Worm (Caenorhabditis elegans) whole organism, early embryonic: ENCODE results near the gene metl-2.

Experiments used
- B0310.2 ChIP-seq: sonication (generic microtip); optimal IDR thresholded peaks from 2 replicates; lab custom pipeline; 2016; ENCODE audit warnings: mild to moderate bottlenecking, missing genetic modification characterization, missing compliant biosample characterization
- F13C5.2 ChIP-seq: sonication (generic microtip); optimal IDR thresholded peaks from 2 replicates; lab custom pipeline; 2017; ENCODE audit warnings: mild to moderate bottlenecking, missing genetic modification characterization, inconsistent platforms, missing compliant biosample characterization
- aly-1 ChIP-seq: sonication (generic microtip); optimal IDR thresholded peaks from 2 replicates; lab custom pipeline; 2016; ENCODE audit warnings: missing genetic modification characterization, missing compliant biosample characterization
- ama-1 ChIP-seq: fragments of 150-350 bp; optimal IDR thresholded peaks from 2 replicates; lab custom pipeline; 2014
- ceh-13 ChIP-seq: fragments of 200-800 bp; sonication (Bioruptor generic); optimal IDR thresholded peaks from 2 replicates; lab custom pipeline; 2018; ENCODE audit warnings: mild to moderate bottlenecking, missing genetic modification characterization, missing compliant biosample characterization
- ceh-36 ChIP-seq: sonication (generic microtip); optimal IDR thresholded peaks from 2 replicates; lab custom pipeline; 2016; ENCODE audit warnings: missing genetic modification characterization, inconsistent platforms, missing compliant biosample characterization
- ets-7 ChIP-seq: sonication (generic microtip); optimal IDR thresholded peaks from 2 replicates; lab custom pipeline; 2016; ENCODE audit warnings: missing genotype, missing genetic modification characterization, missing compliant biosample characterization
- flt-1 ChIP-seq: fragments of 200-800 bp; sonication (Bioruptor generic); IDR thresholded peaks from 2 replicates; pipeline ENCODE4 v1.3.6; 2022; ENCODE audit warnings: missing genetic modification characterization, missing compliant biosample characterization
- hmbx-1 ChIP-seq: sonication (generic microtip); optimal IDR thresholded peaks from 2 replicates; lab custom pipeline; 2016; ENCODE audit warnings: mild to moderate bottlenecking, missing genetic modification characterization, missing compliant biosample characterization
- hmg-4 ChIP-seq: fragments of 200-800 bp; sonication (Bioruptor generic); optimal IDR thresholded peaks from 2 replicates; lab custom pipeline; 2018; ENCODE audit warnings: mild to moderate bottlenecking, missing genetic modification characterization, missing compliant biosample characterization
- hnd-1 ChIP-seq: sonication (generic microtip); optimal IDR thresholded peaks from 2 replicates; lab custom pipeline; 2016; ENCODE audit warnings: missing genetic modification characterization, missing compliant biosample characterization
- pes-1 ChIP-seq: fragments of 200-800 bp; sonication (Bioruptor generic); IDR thresholded peaks from 2 replicates; pipeline ENCODE4 v1.3.6; 2022; ENCODE audit warnings: missing genetic modification reagents, missing genetic modification characterization, missing compliant biosample characterization
- scrt-1 ChIP-seq: fragments of 200-800 bp; sonication (Bioruptor generic); IDR thresholded peaks from 2 replicates; pipeline ENCODE4 v1.3.6; 2022; ENCODE audit warnings: missing genetic modification characterization, missing compliant biosample characterization
- sea-1 ChIP-seq: fragments of 200-800 bp; sonication (Bioruptor generic); conservative IDR thresholded peaks from 2 replicates; pipeline ENCODE4 v1.3.6; 2022; ENCODE audit warnings: missing genetic modification characterization, missing compliant biosample characterization
- tbx-11 ChIP-seq: fragments of 200-800 bp; sonication (Bioruptor generic); IDR thresholded peaks from 2 replicates; pipeline ENCODE4 v1.3.6; 2022; ENCODE audit warnings: missing genetic modification characterization, missing compliant biosample characterization
- tbx-37 ChIP-seq: fragments of 200-800 bp; sonication (Bioruptor generic); conservative IDR thresholded peaks from 2 replicates; pipeline ENCODE4 v1.3.6; 2022; ENCODE audit warnings: missing genetic modification reagents, missing genetic modification characterization, missing compliant biosample characterization
- tra-4 ChIP-seq: sonication (generic microtip); optimal IDR thresholded peaks from 2 replicates; lab custom pipeline; 2017; ENCODE audit warnings: missing genetic modification characterization, missing compliant biosample characterization

The metl-2 gene

DNA sequence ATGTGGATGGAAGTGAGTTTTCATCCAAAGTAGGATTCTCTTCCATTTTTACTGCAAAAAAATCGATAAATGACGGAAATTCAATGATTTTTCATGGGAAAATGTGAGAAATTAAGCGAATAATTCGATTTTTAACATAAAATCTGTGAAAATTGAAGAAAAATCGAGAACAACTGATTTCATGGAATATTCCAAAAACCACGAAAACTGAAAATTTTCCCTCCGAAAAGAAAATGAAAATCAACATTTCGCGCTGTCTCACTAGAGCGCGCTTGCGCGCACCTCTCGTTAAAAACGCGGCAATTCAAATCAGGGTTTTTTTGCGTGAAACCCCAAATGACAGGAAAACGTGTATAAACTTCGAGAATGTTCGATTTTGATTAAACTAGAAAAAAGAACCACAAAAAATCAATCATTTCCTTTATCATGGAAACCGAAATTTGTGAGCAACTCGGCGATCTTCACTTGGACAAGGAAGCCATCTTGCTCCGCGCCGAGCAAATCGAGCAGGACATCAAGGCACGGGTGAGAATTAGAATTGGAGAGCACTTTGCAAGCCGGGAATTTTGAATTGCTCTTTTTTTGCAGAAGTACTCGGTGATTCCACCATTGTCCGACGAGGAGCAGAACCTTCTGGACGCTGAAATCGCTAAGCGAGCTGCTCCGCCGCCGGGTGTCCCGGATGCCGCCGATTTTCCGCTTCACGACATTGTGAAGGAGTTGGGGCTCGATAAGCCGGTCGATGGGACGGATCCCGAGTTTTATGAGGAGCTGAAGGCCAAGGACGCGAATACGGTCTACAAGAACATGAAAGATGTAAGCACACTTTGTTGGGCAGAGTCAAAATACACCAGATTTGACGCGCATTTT lies 40.9 kb downstream of the metl-2 start, which contains the start of the genes Y53F4B.9 and Y53F4B.11:
Y53F4B.9 (minus strand) TSS at position 51 of the 870 bp plus-strand sequence.
Y53F4B.11 (plus strand) TSS at position 383 of the 870 bp plus-strand sequence.
- TF ChIP-seq sea-1 = peak; percentile 19; the same call in 1 of the 2 replicates
- TF ChIP-seq tbx-37 = peak; percentile 44; the same call in 1 of the 2 replicates
- peak; percentile 35 for TF ChIP-seq F13C5.2 (tag; lab: Kevin White, UChicago)
- TF ChIP-seq ama-1 = no peak

DNA sequence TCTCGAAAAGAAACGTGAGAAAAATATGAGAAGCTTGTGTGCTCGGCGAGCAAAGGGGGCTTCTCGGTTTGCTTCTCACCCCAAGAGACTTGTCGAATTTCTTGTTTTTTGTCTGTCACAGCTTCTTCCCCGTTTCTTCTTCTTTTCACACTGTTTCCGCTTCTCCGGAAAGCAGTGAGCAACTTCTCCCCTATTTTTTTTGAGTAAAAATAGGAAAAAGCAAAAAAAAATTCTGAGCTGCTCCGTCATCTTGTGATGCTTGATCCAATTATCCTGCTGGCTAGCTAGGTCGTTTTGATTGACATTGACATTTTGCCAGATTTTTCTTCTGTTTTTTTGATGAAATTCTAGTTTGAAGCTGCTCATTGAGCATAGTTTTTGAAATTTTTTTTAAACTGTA lies 44.7 kb downstream of the metl-2 start, which contains the start of gene Y53F4B.51:
Y53F4B.51 (minus strand) TSS at position 63 of the 400 bp plus-strand sequence.
- TF ChIP-seq F13C5.2 (tag; lab: Kevin White, UChicago) (no peak), tra-4 (no peak), pes-1 (no peak), ama-1 (no peak), ceh-36 (tag; lab: Kevin White, UChicago) (no peak), tbx-37 (no peak), hmbx-1 (tag; lab: Kevin White, UChicago) (no peak), sea-1 (no peak), ceh-13 (GFP tag; lab: Kevin White, UChicago) (no peak), B0310.2 (no peak), scrt-1 (GFP tag; lab: Robert Waterston, UW) (no peak), hmg-4 (GFP tag; lab: Kevin White, UChicago) (no peak), hnd-1 (tag; lab: Kevin White, UChicago) (no peak), aly-1 (no peak), flt-1 (no peak), tbx-11 (GFP tag; lab: Robert Waterston, UW) (no peak), ets-7 (tag; lab: Kevin White, UChicago) (no peak)

DNA sequence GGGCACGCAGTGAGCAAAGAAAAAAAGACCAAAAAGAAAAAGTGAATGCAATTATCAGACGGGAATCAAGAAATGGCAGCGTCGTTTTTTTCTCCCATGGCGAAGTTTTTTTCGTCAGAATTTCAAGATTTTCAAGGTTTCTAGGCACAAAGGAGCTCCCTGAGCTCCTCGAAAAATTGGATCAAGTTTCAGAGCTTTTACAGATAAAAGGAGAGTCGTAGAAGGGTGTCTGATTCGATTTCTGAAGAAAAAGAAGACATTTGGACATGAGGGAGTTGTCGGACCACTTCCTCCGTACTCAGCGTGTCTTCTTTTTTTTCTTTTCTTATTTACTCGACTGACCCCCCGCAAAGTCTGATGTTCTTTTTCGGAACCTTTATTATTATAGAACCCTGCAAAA lies 46.0 kb downstream of the metl-2 start:
- TF ChIP-seq scrt-1 (GFP tag; lab: Robert Waterston, UW) (no peak), B0310.2 (no peak), tra-4 (no peak), ceh-13 (GFP tag; lab: Kevin White, UChicago) (no peak), F13C5.2 (tag; lab: Kevin White, UChicago) (no peak), hmbx-1 (tag; lab: Kevin White, UChicago) (no peak), pes-1 (no peak)

DNA sequence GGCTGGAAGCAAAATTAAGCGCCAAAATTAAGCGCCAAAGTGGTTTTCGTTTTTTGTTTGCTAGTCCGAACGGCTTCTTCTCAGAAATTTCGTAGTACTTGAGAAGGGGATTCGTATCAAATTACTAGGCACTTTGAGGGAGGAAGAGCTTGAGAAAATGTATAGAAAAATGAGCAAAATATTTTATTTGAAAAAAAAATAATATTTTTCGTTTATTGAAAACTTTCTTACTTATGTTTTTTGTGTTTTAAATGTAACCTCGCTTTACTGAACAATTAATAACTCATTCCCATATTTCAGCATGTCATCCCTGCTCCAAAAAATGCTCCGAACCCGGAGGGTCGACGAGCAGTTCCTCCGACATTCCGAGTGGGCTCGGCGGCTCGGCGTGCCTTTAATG lies 49.2 kb downstream of the metl-2 start, which contains the start of gene Y53F4B.12:
Y53F4B.12 (plus strand) TSS at position 301 of the 400 bp plus-strand sequence.
- TF ChIP-seq hnd-1 (tag; lab: Kevin White, UChicago) (no peak), ets-7 (tag; lab: Kevin White, UChicago) (no peak), sea-1 (no peak), hmbx-1 (tag; lab: Kevin White, UChicago) (no peak), ceh-36 (tag; lab: Kevin White, UChicago) (no peak), tbx-37 (no peak), aly-1 (no peak), B0310.2 (no peak), pes-1 (no peak), tbx-11 (GFP tag; lab: Robert Waterston, UW) (no peak), ceh-13 (GFP tag; lab: Kevin White, UChicago) (no peak), hmg-4 (GFP tag; lab: Kevin White, UChicago) (no peak), ama-1 (no peak), scrt-1 (GFP tag; lab: Robert Waterston, UW) (no peak)
